Fruit fly (Drosophila melanogaster) whole organism: ENCODE data around the gene CG31265.

Experiments
- CG8478 ChIP-seq: fragments of >200 bp; optimal IDR thresholded peaks from 2 replicates; lab custom pipeline; 2018; ENCODE audit warnings: inconsistent platforms
- Dll ChIP-seq: fragments of >200 bp; optimal IDR thresholded peaks from 2 replicates; lab custom pipeline; 2017
- EcR ChIP-seq, 2 experiments: fragments of >200 bp; optimal IDR thresholded peaks; 2 replicates each; lab custom pipeline; 2017; ENCODE audit warnings: missing biosample characterization in 2 of 2, missing genetic modification characterization in 2 of 2, missing genetic modification reagents in 2 of 2
- pan ChIP-seq: fragments of >200 bp; optimal IDR thresholded peaks from 2 replicates; lab custom pipeline; 2017
- psq ChIP-seq: fragments of >200 bp; optimal IDR thresholded peaks from 2 replicates; lab custom pipeline; 2017
- usp ChIP-seq: fragments of >200 bp; optimal IDR thresholded peaks from 2 replicates; lab custom pipeline; 2017; ENCODE audit warnings: missing biosample characterization, missing genetic modification characterization, mixed read lengths

Gene CG31265

DNA sequence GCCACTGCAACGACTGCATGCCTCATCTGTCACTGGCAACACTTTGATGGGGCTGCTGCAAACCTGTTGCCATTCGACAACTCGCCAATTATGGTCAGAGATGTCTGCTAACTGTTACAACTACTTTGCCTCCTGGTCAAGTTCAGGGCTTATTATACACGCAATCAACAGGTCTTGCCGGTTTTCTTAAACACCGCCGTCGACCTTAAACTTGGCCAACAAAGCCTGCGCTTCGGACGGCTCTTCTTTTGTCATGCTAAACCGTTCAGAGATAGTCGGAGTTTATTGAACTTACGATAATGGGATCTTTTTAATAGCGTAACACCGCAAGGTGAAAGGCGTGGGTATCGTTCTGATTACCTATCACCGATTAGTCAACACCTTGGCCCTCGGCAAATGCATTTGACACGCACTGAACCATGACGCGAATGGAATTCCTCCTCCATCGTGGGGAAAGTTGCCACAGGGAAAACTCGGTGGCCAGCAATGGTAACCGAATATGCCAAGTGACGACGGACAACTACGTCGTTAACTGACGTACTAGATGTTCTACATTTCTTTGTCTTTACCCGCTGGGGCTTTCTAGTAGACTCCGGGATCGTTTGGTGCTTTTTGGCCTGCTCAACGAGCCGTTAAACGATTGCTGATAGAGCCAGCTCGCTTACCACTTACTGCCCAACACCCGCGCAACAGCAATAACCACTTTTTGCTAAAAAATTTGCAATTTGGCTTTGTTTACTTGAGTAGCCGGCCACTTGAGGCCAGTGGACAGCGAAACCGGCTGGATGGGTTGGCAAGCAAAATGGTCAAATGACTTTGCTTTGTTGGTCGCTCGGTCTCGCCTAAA, 16.9 kb upstream of the CG31265 start:
- TF ChIP-seq Dll (lab: Kevin White, UChicago) (peak; percentile 12), CG8478 (lab: Kevin White, UChicago) (no peak)

dm6 chr3R:17115668-17116067, 12.3 kb upstream of the CG31265 start:
- no peak for TF ChIP-seq usp (GFP tag; lab: Kevin White, UChicago)
- no peak for TF ChIP-seq Dll (lab: Kevin White, UChicago)
- TF ChIP-seq pan (lab: Kevin White, UChicago), result no peak
- no peak for TF ChIP-seq psq (lab: Kevin White, UChicago)
- TF ChIP-seq EcR (GFP tag; optimal IDR thresholded peaks at IDR 0.05; lab: Kevin White, UChicago), result no peak
- TF ChIP-seq CG8478 (lab: Kevin White, UChicago), result no peak

dm6 chr3R:17116231-17116630, 11.8 kb upstream of the CG31265 start:
- TF ChIP-seq EcR (GFP tag; optimal IDR thresholded peaks at IDR 0.05; lab: Kevin White, UChicago), result no peak
- no peak for TF ChIP-seq Dll (lab: Kevin White, UChicago)
- no peak for TF ChIP-seq usp (GFP tag; lab: Kevin White, UChicago)
- no peak for TF ChIP-seq CG8478 (lab: Kevin White, UChicago)
- no peak for TF ChIP-seq pan (lab: Kevin White, UChicago)
- no peak for TF ChIP-seq psq (lab: Kevin White, UChicago)

DNA sequence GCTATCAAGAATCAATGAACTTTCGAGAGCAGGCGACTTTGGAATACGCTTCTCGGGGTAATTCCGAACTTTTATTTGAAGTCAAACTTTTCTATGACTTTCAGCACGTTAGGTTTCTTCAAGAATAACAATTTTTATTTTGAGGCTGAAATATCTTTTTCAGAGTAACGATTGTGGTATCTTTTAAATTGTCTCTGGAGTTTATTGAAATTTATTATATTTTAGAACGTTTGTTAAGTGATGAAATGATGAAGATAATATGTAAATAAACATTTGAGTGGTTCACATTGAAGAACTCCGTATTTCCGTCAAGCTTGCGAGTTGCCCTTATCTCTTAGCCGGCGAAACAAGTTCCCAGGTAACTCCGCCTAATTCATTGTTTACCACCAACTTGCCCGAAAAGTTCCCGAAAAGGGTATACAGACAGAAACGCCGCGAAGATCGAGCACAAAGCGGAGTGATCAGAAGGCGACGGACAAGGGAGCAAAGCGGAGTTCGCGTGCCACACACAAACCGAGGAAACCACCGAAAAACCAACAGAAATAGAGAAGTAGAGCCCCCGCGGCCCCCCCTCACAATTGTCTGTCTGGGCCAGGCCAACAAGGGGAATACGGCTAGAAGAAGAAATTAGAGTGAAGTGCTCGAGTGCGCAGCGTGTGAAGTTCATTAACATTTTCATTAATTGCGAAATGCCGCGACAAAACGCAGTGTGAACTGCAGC, 10.2 kb upstream of the CG31265 start:
- TF ChIP-seq usp (GFP tag; lab: Kevin White, UChicago) (no peak), EcR (GFP tag; optimal IDR thresholded peaks at IDR 0.05; lab: Kevin White, UChicago) (no peak), pan (lab: Kevin White, UChicago) (no peak), Dll (lab: Kevin White, UChicago) (no peak), CG8478 (lab: Kevin White, UChicago) (no peak), psq (lab: Kevin White, UChicago) (no peak)

DNA sequence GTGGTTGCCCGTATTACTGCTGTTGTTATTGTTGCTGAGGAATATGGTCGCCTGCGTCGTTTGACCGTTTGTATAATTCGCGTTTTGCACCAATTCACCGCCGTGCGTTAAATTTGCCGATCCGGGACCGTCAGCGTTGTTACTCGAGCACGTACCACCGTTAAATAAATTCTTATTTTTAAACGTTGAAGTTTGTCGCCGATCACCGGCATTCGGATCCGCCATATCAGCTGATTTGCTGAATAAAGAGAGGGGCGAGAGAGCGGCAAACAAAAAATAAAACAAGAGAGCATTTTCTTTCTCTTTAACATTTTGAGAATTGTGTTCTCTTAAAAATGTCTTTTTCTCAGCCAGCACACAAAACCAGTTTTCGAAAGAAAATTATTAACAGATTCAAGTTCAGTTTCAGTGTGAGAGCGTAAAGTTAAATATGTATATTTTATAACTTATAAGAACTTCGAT, 9.1 kb upstream of the CG31265 start:
- TF ChIP-seq EcR (GFP tag; optimal IDR thresholded peaks at IDR 0.05; lab: Kevin White, UChicago) (no peak), pan (lab: Kevin White, UChicago) (no peak)

- no peak for TF ChIP-seq usp (GFP tag; lab: Kevin White, UChicago)
- no peak for TF ChIP-seq psq (lab: Kevin White, UChicago)
- TF ChIP-seq EcR (GFP tag; optimal IDR thresholded peaks at IDR 0.05; lab: Kevin White, UChicago), result no peak
- TF ChIP-seq CG8478 (lab: Kevin White, UChicago), result no peak
- no peak for TF ChIP-seq pan (lab: Kevin White, UChicago)
- no peak for TF ChIP-seq Dll (lab: Kevin White, UChicago)
These were observed 7.8 kb upstream of the CG31265 start, which contains the start of gene CG34278 for dm6 chr3R:17120165-17120564. Gene CG34278, plus strand, starts transcription at chr3R:17120465.

- TF ChIP-seq Dll (lab: Kevin White, UChicago), result no peak
- TF ChIP-seq EcR (GFP tag; optimal IDR thresholded peaks at IDR 0.05; lab: Kevin White, UChicago), result no peak
- no peak for TF ChIP-seq CG8478 (lab: Kevin White, UChicago)
- no peak for TF ChIP-seq pan (lab: Kevin White, UChicago)
- TF ChIP-seq psq (lab: Kevin White, UChicago), result no peak
- no peak for TF ChIP-seq usp (GFP tag; lab: Kevin White, UChicago)
These were observed 6.7 kb upstream of the CG31265 start, which contains the start of gene CG42779 for dm6 chr3R:17121277-17121676. Gene CG42779, plus strand, starts transcription at chr3R:17121577.

- TF ChIP-seq psq (lab: Kevin White, UChicago) (no peak), EcR (GFP tag; optimal IDR thresholded peaks at IDR 0.05; lab: Kevin White, UChicago) (no peak), CG8478 (lab: Kevin White, UChicago) (no peak), usp (GFP tag; lab: Kevin White, UChicago) (no peak), pan (lab: Kevin White, UChicago) (no peak), Dll (lab: Kevin White, UChicago) (no peak)
These were observed 5.1 kb upstream of the CG31265 start for dm6 chr3R:17122796-17123504.

- TF ChIP-seq usp (GFP tag; lab: Kevin White, UChicago), result no peak
- TF ChIP-seq EcR (GFP tag; optimal IDR thresholded peaks at IDR 0.05; lab: Kevin White, UChicago), result no peak
- TF ChIP-seq CG8478 (lab: Kevin White, UChicago), result no peak
- no peak for TF ChIP-seq pan (lab: Kevin White, UChicago)
- no peak for TF ChIP-seq Dll (lab: Kevin White, UChicago)
- no peak for TF ChIP-seq psq (lab: Kevin White, UChicago)
These were observed 3.8 kb upstream of the CG31265 start, which contains the start of gene CG45079 for dm6 chr3R:17124177-17124576. Gene CG45079, plus strand, starts transcription at chr3R:17124477.

dm6 chr3R:17125339-17126044, 2.5 kb upstream of the CG31265 start, which contains the start of gene cher:
Gene cher, minus strand, starts transcription at chr3R:17125389.
- TF ChIP-seq psq (lab: Kevin White, UChicago) (no peak), EcR (GFP tag; optimal IDR thresholded peaks at IDR 0.05; lab: Kevin White, UChicago) (no peak)
